Fruit fly (Drosophila melanogaster) whole organism, wandering third instar larva: ENCODE measurements around the gene flw.

ENCODE experiments used
- Abd-B ChIP-seq: fragments of >200 bp; optimal IDR thresholded peaks from 2 replicates; lab custom pipeline; 2017; ENCODE audit warnings: missing biosample characterization, missing genetic modification characterization
- CG32264 ChIP-seq: fragments of 200-800 bp; sonication (Bioruptor generic); optimal IDR thresholded peaks from 2 replicates; lab custom pipeline; 2016; ENCODE audit warnings: missing biosample characterization, missing genetic modification characterization
- Dfd ChIP-seq: fragments of >200 bp; optimal IDR thresholded peaks from 2 replicates; lab custom pipeline; 2017; ENCODE audit warnings: missing biosample characterization, missing genetic modification characterization
- Dif ChIP-seq: fragments of 200-275, 200-300 bp; sonication (Bioruptor generic); optimal IDR thresholded peaks from 2 replicates; lab custom pipeline; 2018; ENCODE audit warnings: missing biosample characterization, missing genetic modification characterization; ENCODE audit not compliant: partially characterized antibody
- GATAd ChIP-seq: sonication (Bioruptor generic); optimal IDR thresholded peaks from 2 replicates; lab custom pipeline; 2016; ENCODE audit warnings: missing biosample characterization, missing genetic modification characterization
- HLH106 ChIP-seq: fragments of 200-800 bp; optimal IDR thresholded peaks from 3 replicates; lab custom pipeline; 2019; ENCODE audit warnings: missing biosample characterization, mild to moderate bottlenecking, missing genetic modification characterization, moderate library complexity
- Hnf4 ChIP-seq: fragments of 200-800 bp; sonication (Bioruptor generic); optimal IDR thresholded peaks from 2 replicates; lab custom pipeline; 2016; ENCODE audit warnings: missing biosample characterization, mild to moderate bottlenecking, missing genetic modification characterization
- Hr83 ChIP-seq: fragments of 200-300 bp; sonication (Bioruptor generic); optimal IDR thresholded peaks from 2 replicates; lab custom pipeline; 2016; ENCODE audit warnings: missing biosample characterization, mild to moderate bottlenecking, missing genetic modification characterization, moderate library complexity; ENCODE audit not compliant: poor library complexity, severe bottlenecking
- Jra ChIP-seq: sonication (Bioruptor generic); optimal IDR thresholded peaks from 2 replicates; lab custom pipeline; 2016; ENCODE audit warnings: missing biosample characterization, missing genetic modification characterization
- Myc ChIP-seq: fragments of >200 bp; optimal IDR thresholded peaks from 2 replicates; lab custom pipeline; 2017
- N ChIP-seq: fragments of >200 bp; optimal IDR thresholded peaks from 2 replicates; lab custom pipeline; 2018; ENCODE audit warnings: missing biosample characterization, missing external identifiers, missing genetic modification characterization
- Rel ChIP-seq, 2 experiments: fragments of 200-800 bp; sonication (Bioruptor generic) in 1 of 2; optimal IDR thresholded peaks; 2 replicates in 1 of 2; 3 replicates in 1 of 2; lab custom pipeline; 2016 to 2019; ENCODE audit warnings: mild to moderate bottlenecking in 2 of 2, missing biosample characterization in 2 of 2, missing genetic modification characterization in 2 of 2, moderate library complexity in 1 of 2
- Sp1 ChIP-seq: fragments of 200-800 bp; sonication (Bioruptor generic); optimal IDR thresholded peaks from 3 replicates; lab custom pipeline; 2019; ENCODE audit warnings: missing biosample characterization, mild to moderate bottlenecking, missing genetic modification characterization, moderate library complexity
- Vsx2 ChIP-seq: fragments of 200-300, 225-300 bp; sonication (Bioruptor generic); optimal IDR thresholded peaks from 2 replicates; lab custom pipeline; 2018; ENCODE audit warnings: missing biosample characterization, missing genetic modification characterization; ENCODE audit not compliant: partially characterized antibody
- br ChIP-seq: fragments of 200-800 bp; sonication (Bioruptor generic); optimal IDR thresholded peaks from 2 replicates; lab custom pipeline; 2016; ENCODE audit warnings: missing biosample characterization, missing genetic modification characterization
- brk ChIP-seq: fragments of 200-800 bp; sonication (Bioruptor generic); optimal IDR thresholded peaks from 2 replicates; lab custom pipeline; 2016; ENCODE audit warnings: missing biosample characterization, mild to moderate bottlenecking, missing genetic modification characterization
- dl ChIP-seq, 2 experiments: fragments of 175-275, 200-275 bp in 1 of 2; fragments of 200-275 bp in 1 of 2; sonication (Bioruptor generic); optimal IDR thresholded peaks; lab custom pipeline; 2018; ENCODE audit warnings: mild to moderate bottlenecking in 2 of 2, missing biosample characterization in 2 of 2, missing genetic modification characterization in 2 of 2, moderate library complexity in 2 of 2; ENCODE audit not compliant: partially characterized antibody in 2 of 2, insufficient read depth in 1 of 2
- dmrt93B ChIP-seq: fragments of 200-800 bp; sonication (Bioruptor generic); optimal IDR thresholded peaks from 2 replicates; lab custom pipeline; 2018; ENCODE audit warnings: missing biosample characterization, mild to moderate bottlenecking, missing genetic modification characterization
- ey ChIP-seq: fragments of 200-800 bp; sonication (Bioruptor generic); optimal IDR thresholded peaks from 2 replicates; lab custom pipeline; 2016; ENCODE audit warnings: missing biosample characterization, missing genetic modification characterization
- foxo ChIP-seq, 2 experiments: fragments of 200-800 bp; sonication (Bioruptor generic); optimal IDR thresholded peaks; 2 replicates in 1 of 2; 3 replicates in 1 of 2; lab custom pipeline; 2016 to 2017; ENCODE audit warnings: missing biosample characterization in 2 of 2, missing genetic modification characterization in 2 of 2
- h ChIP-seq: fragments of 200-800 bp; sonication (Bioruptor generic); optimal IDR thresholded peaks from 3 replicates; lab custom pipeline; 2016; ENCODE audit warnings: missing biosample characterization, mild to moderate bottlenecking, missing genetic modification characterization
- jim ChIP-seq: fragments of 175-275, 200-325 bp; sonication (Bioruptor generic); optimal IDR thresholded peaks from 2 replicates; lab custom pipeline; 2016; ENCODE audit warnings: missing biosample characterization, mild to moderate bottlenecking, missing genetic modification characterization
- lola ChIP-seq: fragments of >200 bp; optimal IDR thresholded peaks from 2 replicates; lab custom pipeline; 2017; ENCODE audit warnings: missing biosample characterization, missing genetic modification characterization
- pan ChIP-seq: fragments of >200 bp; optimal IDR thresholded peaks from 2 replicates; lab custom pipeline; 2017
- psq ChIP-seq: fragments of 200-800 bp; sonication (Bioruptor generic); optimal IDR thresholded peaks from 3 replicates; lab custom pipeline; 2017; ENCODE audit warnings: missing biosample characterization, mild to moderate bottlenecking, missing genetic modification characterization, moderate library complexity
- rgr ChIP-seq: fragments of 200-800 bp; sonication (Bioruptor generic); optimal IDR thresholded peaks from 3 replicates; lab custom pipeline; 2016; ENCODE audit warnings: missing biosample characterization, mild to moderate bottlenecking, missing genetic modification characterization
- sage ChIP-seq: fragments of 200-800 bp; sonication (Bioruptor generic); optimal IDR thresholded peaks from 2 replicates; lab custom pipeline; 2016; ENCODE audit warnings: missing biosample characterization, mild to moderate bottlenecking, missing genetic modification characterization
- sv ChIP-seq: fragments of 200-800 bp; sonication (Bioruptor generic); optimal IDR thresholded peaks from 3 replicates; lab custom pipeline; 2016; ENCODE audit warnings: missing biosample characterization, missing genetic modification characterization
- tai ChIP-seq: sonication (Bioruptor generic); optimal IDR thresholded peaks from 2 replicates; lab custom pipeline; 2016; ENCODE audit warnings: missing biosample characterization, missing genetic modification characterization
- woc ChIP-seq: sonication (Bioruptor generic); optimal IDR thresholded peaks from 2 replicates; lab custom pipeline; 2016; ENCODE audit warnings: missing biosample characterization, mild to moderate bottlenecking, missing genetic modification characterization

The flw gene

dm6 chrX:10367372-10367771, 18.4 kb upstream of the flw start, which contains the start of gene CG32679:
Gene CG32679 (minus strand): TSS chrX:10367472.
- no peak for TF ChIP-seq dl (GFP tag; optimal IDR thresholded peaks at IDR 0.05; lab: Kevin White, UChicago; ENCODE audit: insufficient read depth in 1 of 2, partially characterized antibody in 2 of 2)
- TF ChIP-seq dmrt93B (GFP tag; lab: Kevin White, UChicago) = no peak
- TF ChIP-seq foxo (GFP tag; optimal IDR thresholded peaks at IDR 0.05; lab: Kevin White, UChicago) = no peak
- TF ChIP-seq GATAd (GFP tag; lab: Kevin White, UChicago) = no peak
- no peak for TF ChIP-seq Jra (GFP tag; lab: Kevin White, UChicago)
- no peak for TF ChIP-seq Abd-B (GFP tag; lab: Kevin White, UChicago)
- no peak for TF ChIP-seq tai (GFP tag; lab: Kevin White, UChicago)
- no peak for TF ChIP-seq Myc (lab: Kevin White, UChicago)
- TF ChIP-seq Hnf4 = no peak
- TF ChIP-seq Dfd (GFP tag; lab: Kevin White, UChicago) = no peak
- TF ChIP-seq Hr83 (GFP tag; lab: Kevin White, UChicago) = no peak
- TF ChIP-seq Rel (GFP tag; optimal IDR thresholded peaks at IDR 0.05; lab: Kevin White, UChicago) = no peak
- no peak for TF ChIP-seq Rel (tag; optimal IDR thresholded peaks at IDR 0.05; lab: Kevin White, UChicago)
- TF ChIP-seq, all 38 proteins: peak for 0

- TF ChIP-seq h (GFP tag; lab: Kevin White, UChicago) (no peak), woc (GFP tag; lab: Kevin White, UChicago) (no peak), Dif (no peak)
Observed at dm6 chrX:10367801-10368203, 18.0 kb upstream of the flw start, which contains the start of gene CG17841. Gene CG17841 (plus strand): TSS chrX:10368052.

- TF ChIP-seq tai (GFP tag; lab: Kevin White, UChicago) = no peak
- no peak for TF ChIP-seq CG32264 (GFP tag; lab: Kevin White, UChicago)
- no peak for TF ChIP-seq foxo (GFP tag; optimal IDR thresholded peaks at IDR 0.05; lab: Kevin White, UChicago)
- TF ChIP-seq jim (GFP tag; lab: Kevin White, UChicago) = no peak
- TF ChIP-seq N (GFP tag; lab: Kevin White, UChicago) = no peak
- no peak for TF ChIP-seq sv
- no peak for TF ChIP-seq br (GFP tag; lab: Kevin White, UChicago)
- no peak for TF ChIP-seq sage (GFP tag; lab: Kevin White, UChicago)
- TF ChIP-seq HLH106 (tag; lab: Kevin White, UChicago) = no peak
- TF ChIP-seq Vsx2 (GFP tag; lab: Kevin White, UChicago) = no peak
- no peak for TF ChIP-seq lola (GFP tag; lab: Kevin White, UChicago)
- TF ChIP-seq Sp1 = no peak
- no peak for TF ChIP-seq psq (GFP tag; lab: Kevin White, UChicago)
- no peak for TF ChIP-seq brk (GFP tag; lab: Kevin White, UChicago)
Observed at dm6 chrX:10369315-10369714, 16.4 kb upstream of the flw start.

- TF ChIP-seq psq (GFP tag; lab: Kevin White, UChicago) = no peak
- TF ChIP-seq foxo (GFP tag; optimal IDR thresholded peaks at IDR 0.05; lab: Kevin White, UChicago) = no peak
- no peak for TF ChIP-seq rgr
- no peak for TF ChIP-seq Myc (lab: Kevin White, UChicago)
- no peak for TF ChIP-seq tai (GFP tag; lab: Kevin White, UChicago)
- no peak for TF ChIP-seq Vsx2 (GFP tag; lab: Kevin White, UChicago)
- no peak for TF ChIP-seq HLH106 (tag; lab: Kevin White, UChicago)
- no peak for TF ChIP-seq sage (GFP tag; lab: Kevin White, UChicago)
Observed at dm6 chrX:10369763-10370162, 16.0 kb upstream of the flw start.

- TF ChIP-seq ey (GFP tag; lab: Kevin White, UChicago) (no peak), rgr (no peak), GATAd (GFP tag; lab: Kevin White, UChicago) (no peak), Hr83 (GFP tag; lab: Kevin White, UChicago) (no peak), Dfd (GFP tag; lab: Kevin White, UChicago) (no peak), CG32264 (GFP tag; lab: Kevin White, UChicago) (no peak), br (GFP tag; lab: Kevin White, UChicago) (no peak), psq (GFP tag; lab: Kevin White, UChicago) (no peak), sv (no peak), woc (GFP tag; lab: Kevin White, UChicago) (no peak), lola (GFP tag; lab: Kevin White, UChicago) (no peak), pan (lab: Kevin White, UChicago) (no peak)
Observed at dm6 chrX:10370201-10371038, 15.3 kb upstream of the flw start.
